Worm (Caenorhabditis elegans): Measurements from ENCODE around the gene nhr-135.

DNA sequence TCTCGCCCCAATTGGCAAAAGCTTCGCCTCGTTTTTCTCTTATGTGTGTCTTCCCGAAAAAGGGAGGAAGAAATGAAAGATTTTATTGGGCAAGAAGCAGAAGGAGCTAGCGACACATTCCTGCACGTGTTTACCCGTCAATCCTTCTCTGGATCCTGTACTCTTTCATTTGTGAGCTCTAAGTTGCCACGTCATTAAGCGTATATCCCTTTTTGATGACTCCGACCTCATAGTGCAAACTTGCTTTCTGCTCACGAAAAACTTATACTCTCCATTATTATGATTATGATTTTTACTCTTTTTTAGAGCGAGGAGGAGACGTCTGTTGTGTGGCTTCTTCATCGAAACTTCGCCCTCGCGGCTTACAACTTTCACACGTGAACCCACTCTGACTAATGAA, 21.3 kb downstream of the nhr-135 start, which contains the start of gene F27B10.1:
- TF ChIP-seq ceh-82 (tag; optimal IDR thresholded peaks at IDR 0.05) = no peak
- no peak for TF ChIP-seq elt-1 (tag; optimal IDR thresholded peaks at IDR 0.05)
- TF ChIP-seq snpc-4 (tag; optimal IDR thresholded peaks at IDR 0.05) = no peak
- TF ChIP-seq pha-4 (tag; optimal IDR thresholded peaks at IDR 0.05) = no peak
- TF ChIP-seq elt-2 (tag; optimal IDR thresholded peaks at IDR 0.05) = no peak
- TF ChIP-seq nhr-237 (tag; optimal IDR thresholded peaks at IDR 0.05) = no peak
- TF ChIP-seq lin-39 (tag; optimal IDR thresholded peaks at IDR 0.05) = no peak
- no peak for TF ChIP-seq ceh-28 (tag; optimal IDR thresholded peaks at IDR 0.05)
- no peak for TF ChIP-seq nhr-28 (tag; optimal IDR thresholded peaks at IDR 0.05)
